Fruit fly (Drosophila melanogaster): ENCODE data around the gene CG12003.
A peak's percentile ranks its signal among the peaks of the same experiment; 100 is the strongest.

The CG12003 gene

dm6 chr3L:1584781-1585180 is 19.6 kb downstream of the CG12003 start (continued):
- TF ChIP-seq CG11456 (GFP tag; IDR thresholded peaks at IDR 0.05) (peak; percentile 53; the same call in 2 of the 3 replicates), CG17829 (tag; optimal IDR thresholded peaks at IDR 0.05) (peak; percentile 14), CG3847 (GFP tag; IDR thresholded peaks at IDR 0.05) (no peak), sima (GFP tag; optimal IDR thresholded peaks at IDR 0.05) (no peak), D19A (tag; optimal IDR thresholded peaks at IDR 0.05) (peak; percentile 81), otp (GFP tag; IDR thresholded peaks at IDR 0.05) (0 out of 3 replicates have a peak, but pooled peaks have one; percentile 15), CG32532 (GFP tag; IDR thresholded peaks at IDR 0.05) (peak; percentile 31; the same call in 1 of the 2 replicates), CG4820 (GFP tag; optimal IDR thresholded peaks at IDR 0.05) (peak; percentile 18), CG31224 (GFP tag; IDR thresholded peaks at IDR 0.05) (no peak), Sox100B (GFP tag; optimal IDR thresholded peaks at IDR 0.05) (peak; percentile 9)

DNA sequence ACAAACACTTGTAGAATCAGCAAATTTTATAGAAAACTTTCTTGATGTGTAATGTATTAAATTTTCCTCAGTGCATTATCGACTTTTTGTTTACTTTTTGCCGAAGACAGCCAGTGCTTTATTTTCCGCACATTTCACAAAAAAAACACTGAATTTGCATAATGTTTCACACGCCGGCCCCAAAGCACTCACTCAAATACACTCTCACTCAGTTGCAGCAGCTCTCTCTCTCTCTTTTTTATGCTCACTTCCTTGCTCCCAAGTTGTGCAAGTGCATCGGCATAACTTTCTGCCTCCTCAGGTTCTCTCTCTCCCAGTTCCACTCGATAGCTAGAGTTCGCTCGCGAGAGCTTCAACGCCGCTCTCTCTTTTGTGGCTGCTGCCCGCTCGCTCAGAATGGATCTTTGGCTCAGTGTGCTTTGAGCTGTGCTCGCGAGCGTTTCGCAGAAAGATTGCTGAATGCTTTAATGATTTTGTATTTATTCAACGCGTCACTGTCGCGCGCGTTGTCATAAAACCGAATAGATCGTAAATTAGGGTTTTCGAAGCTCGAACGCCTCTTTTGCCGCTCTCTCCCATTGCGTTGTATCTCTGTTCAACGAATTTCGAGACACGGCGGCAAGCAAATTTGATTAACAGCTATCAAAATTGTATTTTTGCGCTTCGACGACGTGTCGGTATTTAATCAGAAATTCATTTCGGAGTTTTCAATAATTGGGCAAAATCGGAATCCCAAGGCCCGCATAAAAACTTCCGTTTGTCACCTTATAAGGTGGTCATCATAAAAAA is 21.3 kb downstream of the CG12003 start:
- TF ChIP-seq CG4360 (GFP tag; IDR thresholded peaks at IDR 0.05), result peak; percentile 47; the same call in 1 of the 2 replicates
- no peak for TF ChIP-seq gsb (GFP tag; IDR thresholded peaks at IDR 0.05)
- TF ChIP-seq fru (optimal IDR thresholded peaks at IDR 0.05), result no peak
- no peak for TF ChIP-seq dmrt99B (tag; optimal IDR thresholded peaks at IDR 0.05)
- peak; percentile 31; the same call in 1 of the 2 replicates for TF ChIP-seq onecut (GFP tag; IDR thresholded peaks at IDR 0.05)
- TF ChIP-seq Dll (GFP tag; IDR thresholded peaks at IDR 0.05; ENCODE audit: partially characterized antibody), result peak; percentile 70; the same call in 3 of the 4 replicates
- no peak for TF ChIP-seq CG8290 (GFP tag; optimal IDR thresholded peaks at IDR 0.05)
- peak in 1 of 2 experiments; percentile 37 for TF ChIP-seq CG8290 (tag; optimal IDR thresholded peaks at IDR 0.05)
- TF ChIP-seq unc-4 (GFP tag; IDR thresholded peaks at IDR 0.05; ENCODE audit: partially characterized antibody), result peak; percentile 55; the same call in 1 of the 2 replicates
- TF ChIP-seq nom (GFP tag; optimal IDR thresholded peaks at IDR 0.05), result peak; percentile 75
- no peak for TF ChIP-seq CG30403 (GFP tag; optimal IDR thresholded peaks at IDR 0.05)
- TF ChIP-seq CG18262 (tag; optimal IDR thresholded peaks at IDR 0.05), result no peak
- TF ChIP-seq her (GFP tag; optimal IDR thresholded peaks at IDR 0.05), result peak; percentile 68
- peak; percentile 76 for TF ChIP-seq sd (tag; optimal IDR thresholded peaks at IDR 0.05)
- TF ChIP-seq hbn (GFP tag; IDR thresholded peaks at IDR 0.05; ENCODE audit: partially characterized antibody), result peak; percentile 58
- TF ChIP-seq CG18599 (GFP tag; optimal IDR thresholded peaks at IDR 0.05), result peak; percentile 32
- TF ChIP-seq usp (GFP tag; optimal IDR thresholded peaks at IDR 0.05), result no peak
- peak; percentile 24 for TF ChIP-seq Hmr (GFP tag; optimal IDR thresholded peaks at IDR 0.05)
- 0 out of 3 replicates have a peak, but pooled peaks have one; percentile 24 for TF ChIP-seq CG6175 (GFP tag; IDR thresholded peaks at IDR 0.05)
- TF ChIP-seq CG17328 (GFP tag; IDR thresholded peaks at IDR 0.05), result peak; percentile 24; the same call in 1 of the 2 replicates
- peak; percentile 98 for TF ChIP-seq Jarid2 (GFP tag; optimal IDR thresholded peaks at IDR 0.05)
- peak; percentile 58 for TF ChIP-seq CG15479 (GFP tag; optimal IDR thresholded peaks at IDR 0.05)
- TF ChIP-seq CG34224 (GFP tag; IDR thresholded peaks at IDR 0.05; ENCODE audit: partially characterized antibody), result peak; percentile 69
- peak in 1 of 2 experiments; percentile 78 for TF ChIP-seq Pdp1 (GFP tag; optimal IDR thresholded peaks at IDR 0.05)
- TF ChIP-seq CG6813 (GFP tag; optimal IDR thresholded peaks at IDR 0.05), result peak; percentile 53
- TF ChIP-seq mirr (GFP tag; optimal IDR thresholded peaks at IDR 0.05), result peak; percentile 69
- TF ChIP-seq B-H2 (GFP tag; optimal IDR thresholded peaks at IDR 0.05), result peak; percentile 34
- TF ChIP-seq HLHmδ (GFP tag; optimal IDR thresholded peaks at IDR 0.05), result peak; percentile 73
- TF ChIP-seq amos (GFP tag; IDR thresholded peaks at IDR 0.05; ENCODE audit: partially characterized antibody), result peak; percentile 50; the same call in 1 of the 2 replicates
- TF ChIP-seq Scr (GFP tag; IDR thresholded peaks at IDR 0.05; ENCODE audit: partially characterized antibody), result peak; percentile 54
- TF ChIP-seq CG2712 (tag; optimal IDR thresholded peaks at IDR 0.05), result peak; percentile 3
- peak; percentile 5 for TF ChIP-seq CG10543 (GFP tag; optimal IDR thresholded peaks at IDR 0.05)
- TF ChIP-seq disco-r (GFP tag; optimal IDR thresholded peaks at IDR 0.05), result no peak
- TF ChIP-seq ato (GFP tag; IDR thresholded peaks at IDR 0.05; ENCODE audit: partially characterized antibody), result peak; percentile 62; the same call in 1 of the 2 replicates
- peak; percentile 12 for TF ChIP-seq CG17568 (GFP tag; optimal IDR thresholded peaks at IDR 0.05)
- peak; percentile 67 for TF ChIP-seq bbx (GFP tag; IDR thresholded peaks at IDR 0.05; ENCODE audit: partially characterized antibody)

Measured in whole organism, embryonic.